Fruit fly (Drosophila melanogaster) whole organism, embryonic: Measurements from ENCODE around the gene TTLL5.

Experiments
- Abd-B ChIP-seq: fragments of 200-800 bp; sonication (Bioruptor generic); optimal IDR thresholded peaks from 2 replicates; lab custom pipeline; 2018; ENCODE audit warnings: missing biosample characterization, mild to moderate bottlenecking, missing genetic modification characterization, moderate library complexity
- Atf-2 ChIP-seq: fragments of 200-800 bp; sonication (Bioruptor generic); optimal IDR thresholded peaks from 2 replicates; lab custom pipeline; 2016; ENCODE audit warnings: missing biosample characterization, missing genetic modification characterization
- B-H2 ChIP-seq: fragments of 200-800 bp; sonication (Bioruptor generic); optimal IDR thresholded peaks from 2 replicates; lab custom pipeline; 2018; ENCODE audit warnings: missing biosample characterization, mild to moderate bottlenecking, missing genetic modification characterization
- BEAF-32 ChIP-seq: fragments of 200-800 bp; sonication (Bioruptor generic); optimal IDR thresholded peaks from 3 replicates; lab custom pipeline; 2017; ENCODE audit warnings: missing biosample characterization, missing genetic modification characterization, mild to moderate bottlenecking, moderate library complexity, missing genetic modification reagents
- CG10267 ChIP-seq: fragments of 200-800 bp; sonication (Bioruptor generic); optimal IDR thresholded peaks from 2 replicates; lab custom pipeline; 2018; ENCODE audit warnings: missing biosample characterization, mild to moderate bottlenecking, missing genetic modification characterization, moderate library complexity
- CG10979 ChIP-seq: fragments of 200-800 bp; sonication (Bioruptor generic); optimal IDR thresholded peaks from 2 replicates; lab custom pipeline; 2018; ENCODE audit warnings: missing biosample characterization, mild to moderate bottlenecking, missing genetic modification characterization, moderate library complexity
- CG11695 ChIP-seq: fragments of 200-800 bp; sonication (Bioruptor generic); IDR thresholded peaks from 3 replicates; pipeline ENCODE4 v1.3.6; 2022; ENCODE audit warnings: missing biosample characterization, missing genetic modification characterization
- CG12659 ChIP-seq: fragments of 200-800 bp; sonication (Bioruptor generic); optimal IDR thresholded peaks from 3 replicates; lab custom pipeline; 2017; ENCODE audit warnings: mild to moderate bottlenecking, missing biosample characterization, missing genetic modification reagents, missing genetic modification characterization
- CG13894 ChIP-seq: fragments of 200-800 bp; sonication (Bioruptor generic); optimal IDR thresholded peaks from 3 replicates; lab custom pipeline; 2018; ENCODE audit warnings: missing biosample characterization, mild to moderate bottlenecking, missing genetic modification characterization, moderate library complexity
- CG14965 ChIP-seq: fragments of 200-800 bp; sonication (Bioruptor generic); optimal IDR thresholded peaks from 2 replicates; lab custom pipeline; 2016; ENCODE audit warnings: missing biosample characterization, missing genetic modification characterization, borderline replicate concordance
- CG17802 ChIP-seq: fragments of 200-800 bp; sonication (Bioruptor generic); optimal IDR thresholded peaks from 2 replicates; lab custom pipeline; 2018; ENCODE audit warnings: missing biosample characterization, mild to moderate bottlenecking, missing genetic modification characterization, moderate library complexity
- CG18619 ChIP-seq: fragments of 200-800 bp; sonication (Bioruptor generic); optimal IDR thresholded peaks from 3 replicates; lab custom pipeline; 2017; ENCODE audit warnings: missing biosample characterization, mild to moderate bottlenecking, missing genetic modification characterization
- CG2120 ChIP-seq: fragments of 200-800 bp; sonication (Bioruptor generic); optimal IDR thresholded peaks from 3 replicates; lab custom pipeline; 2016; ENCODE audit warnings: missing biosample characterization, missing genetic modification characterization
- CG2678 ChIP-seq: fragments of 200-800 bp; sonication (Bioruptor generic); optimal IDR thresholded peaks from 3 replicates; lab custom pipeline; 2019; ENCODE audit warnings: missing biosample characterization, mild to moderate bottlenecking, missing genetic modification characterization, moderate library complexity
- CG31224 ChIP-seq: fragments of 200-800 bp; sonication (Bioruptor generic); IDR thresholded peaks from 2 replicates; pipeline ENCODE4 v1.3.6; 2022; ENCODE audit warnings: missing biosample characterization, missing genetic modification characterization
- CG4328 ChIP-seq: fragments of 200-800 bp; sonication (Bioruptor generic); optimal IDR thresholded peaks from 3 replicates; lab custom pipeline; 2017; ENCODE audit warnings: missing biosample characterization, missing genetic modification reagents, missing genetic modification characterization
- CG8290 ChIP-seq, 3 experiments: fragments of 200-800 bp; sonication (Bioruptor generic); optimal IDR thresholded peaks; 2 replicates each; lab custom pipeline; 2016 to 2019; ENCODE audit warnings: missing biosample characterization in 3 of 3, missing genetic modification characterization in 3 of 3, mild to moderate bottlenecking in 2 of 3, moderate library complexity in 1 of 3
- CG9437 ChIP-seq: fragments of 200-800 bp; sonication (Bioruptor generic); optimal IDR thresholded peaks from 2 replicates; lab custom pipeline; 2018; ENCODE audit warnings: missing biosample characterization, mild to moderate bottlenecking, missing genetic modification characterization
- Dfd ChIP-seq, 2 experiments: fragments of >200 bp; optimal IDR thresholded peaks; 2 replicates each; lab custom pipeline; 2017; ENCODE audit warnings: missing biosample characterization in 2 of 2, missing genetic modification characterization in 2 of 2
- Ets65A ChIP-seq: fragments of 200-800 bp; sonication (Bioruptor generic); peaks from one replicate; lab custom pipeline; 2016; ENCODE audit warnings: missing biosample characterization, missing genetic modification characterization
- Hmr ChIP-seq: fragments of 200-800 bp; sonication (Bioruptor generic); optimal IDR thresholded peaks from 3 replicates; lab custom pipeline; 2017; ENCODE audit warnings: mild to moderate bottlenecking, missing biosample characterization, missing genetic modification reagents, missing genetic modification characterization
- Hr39 ChIP-seq: fragments of >200 bp; optimal IDR thresholded peaks from 2 replicates; lab custom pipeline; 2017
- Hr51 ChIP-seq, 2 experiments: fragments of 200-800 bp; sonication (Bioruptor generic); optimal IDR thresholded peaks; 2 replicates in 1 of 2; 3 replicates in 1 of 2; lab custom pipeline; 2016 to 2018; ENCODE audit warnings: missing biosample characterization in 2 of 2, missing genetic modification characterization in 2 of 2, mild to moderate bottlenecking in 1 of 2, moderate library complexity in 1 of 2
- Hsf ChIP-seq: fragments of 200-800 bp; sonication (Bioruptor generic); optimal IDR thresholded peaks from 3 replicates; lab custom pipeline; 2016; ENCODE audit warnings: missing biosample characterization, missing genetic modification characterization
- Lim3 ChIP-seq: fragments of 200-800 bp; sonication (Bioruptor generic); IDR thresholded peaks from 2 replicates; pipeline ENCODE4 v1.3.6; 2022; ENCODE audit warnings: missing biosample characterization, missing genetic modification characterization
- Mrtf ChIP-seq: fragments of 200-800 bp; sonication (Bioruptor generic); IDR thresholded peaks from 3 replicates; pipeline ENCODE4 v1.3.6; 2022; ENCODE audit warnings: missing biosample characterization, missing genetic modification characterization
- NC2β ChIP-seq: fragments of 200-800 bp; sonication (Bioruptor generic); optimal IDR thresholded peaks from 2 replicates; lab custom pipeline; 2016; ENCODE audit warnings: missing biosample characterization, missing genetic modification characterization
- Side ChIP-seq: fragments of 200-800 bp; sonication (Bioruptor generic); optimal IDR thresholded peaks from 2 replicates; lab custom pipeline; 2016; ENCODE audit warnings: missing biosample characterization, missing genetic modification characterization
- Sox100B ChIP-seq: fragments of 200-800 bp; sonication (Bioruptor generic); optimal IDR thresholded peaks from 3 replicates; lab custom pipeline; 2018; ENCODE audit warnings: missing biosample characterization, mild to moderate bottlenecking, missing genetic modification characterization
- amos ChIP-seq: fragments of 200-800 bp; sonication (Bioruptor generic); IDR thresholded peaks from 2 replicates; pipeline ENCODE4 v1.3.6; 2022; ENCODE audit warnings: missing biosample characterization, missing genetic modification characterization; ENCODE audit not compliant: partially characterized antibody
- bbx ChIP-seq: fragments of 200-800 bp; sonication (Bioruptor generic); IDR thresholded peaks from 2 replicates; pipeline ENCODE4 v1.3.6; 2022; ENCODE audit warnings: missing biosample characterization, missing genetic modification characterization; ENCODE audit not compliant: partially characterized antibody
- bigmax ChIP-seq: fragments of 200-800 bp; sonication (Bioruptor generic); optimal IDR thresholded peaks from 2 replicates; lab custom pipeline; 2018; ENCODE audit warnings: missing biosample characterization, mild to moderate bottlenecking, missing genetic modification characterization
- cas ChIP-seq: fragments of 200-800 bp; sonication (Bioruptor generic); IDR thresholded peaks from 2 replicates; pipeline ENCODE4 v1.3.6; 2022; ENCODE audit warnings: missing biosample characterization, missing genetic modification characterization
- crol ChIP-seq: fragments of 200-800 bp; sonication (Bioruptor generic); IDR thresholded peaks from 2 replicates; pipeline ENCODE4 v1.3.6; 2022; ENCODE audit warnings: missing biosample characterization, missing genetic modification characterization
- dan ChIP-seq: fragments of 200-800 bp; sonication (Bioruptor generic); IDR thresholded peaks from 2 replicates; pipeline ENCODE4 v1.3.6; 2022; ENCODE audit warnings: missing biosample characterization, missing genetic modification characterization
- dmrt99B ChIP-seq: fragments of 200-800 bp; sonication (Bioruptor generic); optimal IDR thresholded peaks from 2 replicates; lab custom pipeline; 2018; ENCODE audit warnings: missing biosample characterization, mild to moderate bottlenecking, missing genetic modification characterization, moderate library complexity
- ewg ChIP-seq: fragments of 200-800 bp; sonication (Bioruptor generic); optimal IDR thresholded peaks from 3 replicates; lab custom pipeline; 2017; ENCODE audit warnings: mild to moderate bottlenecking, missing biosample characterization, missing genetic modification reagents, missing genetic modification characterization
- fd96Cb ChIP-seq: fragments of 200-800 bp; sonication (Bioruptor generic); optimal IDR thresholded peaks from 2 replicates; lab custom pipeline; 2018; ENCODE audit warnings: missing biosample characterization, mild to moderate bottlenecking, missing genetic modification characterization, moderate library complexity
- gem ChIP-seq: fragments of 200-800 bp; sonication (Bioruptor generic); optimal IDR thresholded peaks from 2 replicates; lab custom pipeline; 2019; ENCODE audit warnings: missing biosample characterization, mild to moderate bottlenecking, missing genetic modification characterization, moderate library complexity
- klu ChIP-seq: fragments of 200-800 bp; sonication (Bioruptor generic); IDR thresholded peaks from 2 replicates; pipeline ENCODE4 v1.3.6; 2022; ENCODE audit warnings: missing biosample characterization, missing genetic modification characterization
- lbe ChIP-seq: fragments of 200-800 bp; sonication (Bioruptor generic); optimal IDR thresholded peaks from 2 replicates; lab custom pipeline; 2016; ENCODE audit warnings: missing biosample characterization, mild to moderate bottlenecking, missing genetic modification characterization
- onecut ChIP-seq: fragments of 200-800 bp; sonication (Bioruptor generic); IDR thresholded peaks from 2 replicates; pipeline ENCODE4 v1.3.6; 2022; ENCODE audit warnings: missing biosample characterization, missing genetic modification characterization
- pros ChIP-seq: fragments of 200-800 bp; sonication (Bioruptor generic); optimal IDR thresholded peaks from 3 replicates; lab custom pipeline; 2019; ENCODE audit warnings: missing biosample characterization, mild to moderate bottlenecking, missing genetic modification characterization, moderate library complexity
- ro ChIP-seq: fragments of 200-800 bp; sonication (Bioruptor generic); IDR thresholded peaks from 2 replicates; pipeline ENCODE4 v1.3.6; 2022; ENCODE audit warnings: missing biosample characterization, missing genetic modification characterization
- row ChIP-seq: fragments of 200-800 bp; sonication (Bioruptor generic); IDR thresholded peaks from 3 replicates; pipeline ENCODE4 v1.3.6; 2022; ENCODE audit warnings: missing biosample characterization, missing genetic modification characterization
- schlank ChIP-seq: fragments of 200-800 bp; sonication (Bioruptor generic); optimal IDR thresholded peaks from 2 replicates; lab custom pipeline; 2018; ENCODE audit warnings: missing biosample characterization, mild to moderate bottlenecking, missing genetic modification characterization
- slp2 ChIP-seq: fragments of 200-800 bp; sonication (Bioruptor generic); optimal IDR thresholded peaks from 2 replicates; lab custom pipeline; 2016; ENCODE audit warnings: missing biosample characterization, missing genetic modification characterization
- stc ChIP-seq: fragments of 200-800 bp; sonication (Bioruptor generic); IDR thresholded peaks from 2 replicates; pipeline ENCODE4 v1.3.6; 2022; ENCODE audit warnings: missing biosample characterization, missing genetic modification characterization
- z ChIP-seq: fragments of 200-800 bp; sonication (Bioruptor generic); IDR thresholded peaks from 3 replicates; pipeline ENCODE4 v1.3.6; 2022; ENCODE audit warnings: missing biosample characterization, missing genetic modification characterization
- zen ChIP-seq: fragments of 200-800 bp; sonication (Bioruptor generic); optimal IDR thresholded peaks from 3 replicates; lab custom pipeline; 2018; ENCODE audit warnings: missing biosample characterization, mild to moderate bottlenecking, missing genetic modification characterization, moderate library complexity

The TTLL5 gene

dm6 chr3R:25167407-25168191, 44.9 kb upstream of the TTLL5 start (continued):
- TF ChIP-seq Sox100B (GFP tag; lab: Kevin White, UChicago) (peak; percentile 8), CG2120 (GFP tag; lab: Kevin White, UChicago) (peak; percentile 10), z (GFP tag; lab: Robert Waterston, UW) (no peak), slp2 (GFP tag; lab: Kevin White, UChicago) (no peak), onecut (GFP tag; lab: Robert Waterston, UW) (peak; percentile 32; the same call in 1 of the 2 replicates), CG12659 (GFP tag; lab: Kevin White, UChicago) (peak; percentile 16), Atf-2 (GFP tag; lab: Kevin White, UChicago) (no peak), B-H2 (GFP tag; lab: Kevin White, UChicago) (no peak), gem (tag; lab: Kevin White, UChicago) (peak; percentile 47), CG4328 (no peak), bigmax (GFP tag; lab: Kevin White, UChicago) (no peak), CG2678 (tag; lab: Kevin White, UChicago) (peak; percentile 58), CG17802 (tag; lab: Kevin White, UChicago) (no peak), fd96Cb (tag; lab: Kevin White, UChicago) (no peak), amos (GFP tag; lab: Robert Waterston, UW) (no peak), CG9437 (GFP tag; lab: Kevin White, UChicago) (no peak), Hr51 (GFP tag; optimal IDR thresholded peaks at IDR 0.05; lab: Kevin White, UChicago) (peak in 1 of 2 experiments; percentile 10), Hr39 (lab: Kevin White, UChicago) (peak; percentile 21), dan (GFP tag; lab: Robert Waterston, UW) (no peak), CG31224 (no peak), BEAF-32 (no peak), Abd-B (GFP tag; lab: Kevin White, UChicago) (no peak), CG18619 (no peak), dmrt99B (tag; lab: Kevin White, UChicago) (peak; percentile 45), Lim3 (GFP tag; lab: Robert Waterston, UW) (no peak), Hmr (GFP tag; lab: Kevin White, UChicago) (peak; percentile 29), crol (GFP tag; lab: Robert Waterston, UW) (peak; percentile 28; the same call in 1 of the 2 replicates), CG13894 (no peak), CG8290 (GFP tag; optimal IDR thresholded peaks at IDR 0.05; lab: Kevin White, UChicago) (no peak), CG8290 (tag; optimal IDR thresholded peaks at IDR 0.05; lab: Kevin White, UChicago) (no peak), Mrtf (GFP tag; lab: Robert Waterston, UW) (no peak), stc (no peak), CG10979 (tag; lab: Kevin White, UChicago) (peak; percentile 17), lbe (GFP tag; lab: Kevin White, UChicago) (no peak), Side (no peak)

- TF ChIP-seq CG11695 (GFP tag; lab: Robert Waterston, UW): no peak
- no peak for TF ChIP-seq Atf-2 (GFP tag; lab: Kevin White, UChicago)
- TF ChIP-seq row (GFP tag; lab: Robert Waterston, UW): no peak
- TF ChIP-seq klu (GFP tag; lab: Robert Waterston, UW): no peak
- no peak for TF ChIP-seq CG10267 (tag; lab: Kevin White, UChicago)
- TF ChIP-seq cas: no peak
- TF ChIP-seq bbx (GFP tag; lab: Robert Waterston, UW): no peak
- no peak for TF ChIP-seq schlank (tag; lab: Kevin White, UChicago)
- TF ChIP-seq zen: no peak
- TF ChIP-seq CG14965 (GFP tag; lab: Kevin White, UChicago): no peak
- TF ChIP-seq NC2β (GFP tag; lab: Kevin White, UChicago): no peak
- peak; percentile 52 for TF ChIP-seq Ets65A (GFP tag; lab: Kevin White, UChicago)
- TF ChIP-seq ro (GFP tag; lab: Robert Waterston, UW): no peak
- TF ChIP-seq ewg (GFP tag; lab: Kevin White, UChicago): no peak
- no peak for TF ChIP-seq Dfd (GFP tag; optimal IDR thresholded peaks at IDR 0.05; lab: Kevin White, UChicago)
- peak; percentile 55 for TF ChIP-seq pros
- no peak for TF ChIP-seq Hsf (GFP tag; lab: Kevin White, UChicago)
Observed at dm6 chr3R:25166788-25167187, 44.1 kb upstream of the TTLL5 start.
